Fruit fly (Drosophila melanogaster) whole organism, embryonic: ENCODE measurements around the gene Cpr30F.
A peak's percentile ranks its signal among the peaks of the same experiment; 100 is the strongest.

ENCODE experiments used
- Atf3 ChIP-seq: fragments of 200-800 bp; sonication (Bioruptor generic); optimal IDR thresholded peaks from 3 replicates; lab custom pipeline; 2016; ENCODE audit warnings: missing biosample characterization, missing genetic modification characterization
- CG11723 ChIP-seq: fragments of 200-800 bp; sonication (Bioruptor generic); optimal IDR thresholded peaks from 2 replicates; lab custom pipeline; 2017; ENCODE audit warnings: missing biosample characterization, mild to moderate bottlenecking, missing genetic modification characterization
- CG14014 ChIP-seq: fragments of 200-800 bp; sonication (Bioruptor generic); IDR thresholded peaks from 2 replicates; pipeline ENCODE4 v1.3.6; 2022; ENCODE audit warnings: missing biosample characterization, missing genetic modification characterization
- CG14710 ChIP-seq: fragments of 200-800 bp; sonication (Bioruptor generic); optimal IDR thresholded peaks from 3 replicates; lab custom pipeline; 2019; ENCODE audit warnings: missing biosample characterization, mild to moderate bottlenecking, missing genetic modification characterization, moderate library complexity
- CG17385 ChIP-seq: fragments of 200-800 bp; sonication (Bioruptor generic); optimal IDR thresholded peaks from 3 replicates; lab custom pipeline; 2018; ENCODE audit warnings: missing biosample characterization, mild to moderate bottlenecking, missing genetic modification characterization
- CG17912 ChIP-seq: fragments of 200-800 bp; sonication (Bioruptor generic); optimal IDR thresholded peaks from 2 replicates; lab custom pipeline; 2018; ENCODE audit warnings: missing biosample characterization, mild to moderate bottlenecking, missing genetic modification characterization
- CG1792 ChIP-seq: fragments of 200-800 bp; sonication (Bioruptor generic); optimal IDR thresholded peaks from 2 replicates; lab custom pipeline; 2016; ENCODE audit warnings: missing biosample characterization, missing genetic modification characterization
- CG18619 ChIP-seq: fragments of 200-800 bp; sonication (Bioruptor generic); optimal IDR thresholded peaks from 3 replicates; lab custom pipeline; 2017; ENCODE audit warnings: missing biosample characterization, mild to moderate bottlenecking, missing genetic modification characterization
- CG2678 ChIP-seq: fragments of 200-800 bp; sonication (Bioruptor generic); optimal IDR thresholded peaks from 3 replicates; lab custom pipeline; 2019; ENCODE audit warnings: missing biosample characterization, mild to moderate bottlenecking, missing genetic modification characterization, moderate library complexity
- CG31388 ChIP-seq: fragments of 200-800 bp; sonication (Bioruptor generic); optimal IDR thresholded peaks from 2 replicates; lab custom pipeline; 2016; ENCODE audit warnings: missing biosample characterization, missing genetic modification characterization
- CG31441 ChIP-seq: fragments of 200-800 bp; sonication (Bioruptor generic); IDR thresholded peaks from 2 replicates; pipeline ENCODE4 v1.3.6; 2022; ENCODE audit warnings: missing biosample characterization, missing genetic modification characterization
- CG32532 ChIP-seq: fragments of 200-800 bp; sonication (Bioruptor generic); IDR thresholded peaks from 2 replicates; pipeline ENCODE4 v1.3.6; 2022; ENCODE audit warnings: missing biosample characterization, missing genetic modification characterization
- CG34224 ChIP-seq: fragments of 200-800 bp; sonication (Bioruptor generic); IDR thresholded peaks from 3 replicates; pipeline ENCODE4 v1.3.6; 2022; ENCODE audit warnings: missing biosample characterization, missing genetic modification characterization; ENCODE audit not compliant: partially characterized antibody
- CG4617 ChIP-seq: fragments of 200-800 bp; sonication (Bioruptor generic); optimal IDR thresholded peaks from 3 replicates; lab custom pipeline; 2016; ENCODE audit warnings: missing biosample characterization, missing genetic modification characterization, borderline replicate concordance
- CG7357 ChIP-seq: fragments of 200-800 bp; sonication (Bioruptor generic); IDR thresholded peaks from 3 replicates; pipeline ENCODE4 v1.3.6; 2022; ENCODE audit warnings: missing biosample characterization, missing genetic modification characterization
- CG7372 ChIP-seq: fragments of 200-800 bp; sonication (Bioruptor generic); IDR thresholded peaks from 2 replicates; pipeline ENCODE4 v1.3.6; 2022; ENCODE audit warnings: missing biosample characterization, missing genetic modification characterization
- CG8478 ChIP-seq: fragments of >200 bp; optimal IDR thresholded peaks from 2 replicates; lab custom pipeline; 2018
- CG9437 ChIP-seq: fragments of 200-800 bp; sonication (Bioruptor generic); optimal IDR thresholded peaks from 2 replicates; lab custom pipeline; 2018; ENCODE audit warnings: missing biosample characterization, mild to moderate bottlenecking, missing genetic modification characterization
- CG9609 ChIP-seq: fragments of 200-800 bp; sonication (Bioruptor generic); optimal IDR thresholded peaks from 3 replicates; lab custom pipeline; 2016; ENCODE audit warnings: missing biosample characterization, missing genetic modification characterization
- CG9797 ChIP-seq: fragments of 200-800 bp; sonication (Bioruptor generic); optimal IDR thresholded peaks from 3 replicates; lab custom pipeline; 2018; ENCODE audit warnings: missing biosample characterization, mild to moderate bottlenecking, missing genetic modification characterization
- CG9876 ChIP-seq: fragments of 200-800 bp; sonication (Bioruptor generic); optimal IDR thresholded peaks from 2 replicates; lab custom pipeline; 2016; ENCODE audit warnings: missing biosample characterization, missing genetic modification characterization
- D19A ChIP-seq: fragments of 200-800 bp; optimal IDR thresholded peaks from 3 replicates; lab custom pipeline; 2019; ENCODE audit warnings: missing biosample characterization, mild to moderate bottlenecking, missing genetic modification characterization, moderate library complexity
- Dad ChIP-seq: fragments of 200-800 bp; sonication (Bioruptor generic); optimal IDR thresholded peaks from 3 replicates; lab custom pipeline; 2016; ENCODE audit warnings: missing biosample characterization, missing genetic modification characterization
- Doc3 ChIP-seq: fragments of 200-800 bp; sonication (Bioruptor generic); IDR thresholded peaks from 3 replicates; pipeline ENCODE4 v1.3.6; 2022; ENCODE audit warnings: missing biosample characterization, missing genetic modification characterization; ENCODE audit not compliant: partially characterized antibody
- Fer2 ChIP-seq: fragments of 200-800 bp; sonication (Bioruptor generic); optimal IDR thresholded peaks from 2 replicates; lab custom pipeline; 2018; ENCODE audit warnings: missing biosample characterization, mild to moderate bottlenecking, missing genetic modification characterization, moderate library complexity
- NK7.1 ChIP-seq: fragments of 200-800 bp; sonication (Bioruptor generic); optimal IDR thresholded peaks from 3 replicates; lab custom pipeline; 2016; ENCODE audit warnings: missing biosample characterization, missing genetic modification characterization
- Opbp ChIP-seq: fragments of 200-800 bp; sonication (Bioruptor generic); IDR thresholded peaks from 3 replicates; pipeline ENCODE4 v1.3.6; 2022; ENCODE audit warnings: missing biosample characterization, missing genetic modification characterization; ENCODE audit not compliant: partially characterized antibody
- Xbp1 ChIP-seq: fragments of 200-800 bp; sonication (Bioruptor generic); optimal IDR thresholded peaks from 3 replicates; lab custom pipeline; 2016; ENCODE audit warnings: missing biosample characterization, mild to moderate bottlenecking, missing genetic modification characterization
- abd-A ChIP-seq: fragments of 200-800 bp; sonication (Bioruptor generic); optimal IDR thresholded peaks from 3 replicates; lab custom pipeline; 2019; ENCODE audit warnings: missing biosample characterization, mild to moderate bottlenecking, missing genetic modification characterization, moderate library complexity
- ac ChIP-seq: fragments of 200-800 bp; sonication (Bioruptor generic); optimal IDR thresholded peaks from 3 replicates; lab custom pipeline; 2017; ENCODE audit warnings: missing biosample characterization, mild to moderate bottlenecking, missing genetic modification characterization
- ara ChIP-seq: fragments of 200-800 bp; sonication (Bioruptor generic); IDR thresholded peaks from 2 replicates; pipeline ENCODE4 v1.3.6; 2022; ENCODE audit warnings: missing biosample characterization, missing genetic modification characterization
- ato ChIP-seq: fragments of 200-800 bp; sonication (Bioruptor generic); IDR thresholded peaks from 2 replicates; pipeline ENCODE4 v1.3.6; 2022; ENCODE audit warnings: missing biosample characterization, missing genetic modification characterization; ENCODE audit not compliant: partially characterized antibody
- bab2 ChIP-seq: fragments of 200-800 bp; sonication (Bioruptor generic); optimal IDR thresholded peaks from 2 replicates; lab custom pipeline; 2016; ENCODE audit warnings: missing biosample characterization, missing genetic modification characterization
- btn ChIP-seq: fragments of 200-800 bp; sonication (Bioruptor generic); optimal IDR thresholded peaks from 2 replicates; lab custom pipeline; 2016; ENCODE audit warnings: missing biosample characterization, missing genetic modification characterization
- dysf ChIP-seq: fragments of 200-800 bp; sonication (Bioruptor generic); IDR thresholded peaks from 3 replicates; pipeline ENCODE4 v1.3.6; 2022; ENCODE audit warnings: missing biosample characterization, missing genetic modification characterization
- eyg ChIP-seq: fragments of 200-800 bp; sonication (Bioruptor generic); optimal IDR thresholded peaks from 3 replicates; lab custom pipeline; 2016; ENCODE audit warnings: missing biosample characterization, missing genetic modification characterization
- gsb-n ChIP-seq: fragments of 200-800 bp; sonication (Bioruptor generic); optimal IDR thresholded peaks from 3 replicates; lab custom pipeline; 2018; ENCODE audit warnings: missing biosample characterization, mild to moderate bottlenecking, missing genetic modification characterization
- hbn ChIP-seq: fragments of 200-800 bp; sonication (Bioruptor generic); IDR thresholded peaks from 2 replicates; pipeline ENCODE4 v1.3.6; 2022; ENCODE audit warnings: missing biosample characterization, missing genetic modification characterization; ENCODE audit not compliant: partially characterized antibody
- hkb ChIP-seq, 2 experiments: fragments of 200-800 bp in 1 of 2; fragments of >200 bp in 1 of 2; sonication (Bioruptor generic) in 1 of 2; IDR thresholded peaks in 1 of 2; optimal IDR thresholded peaks in 1 of 2; 2 replicates each; pipeline versions ENCODE4 v1.3.6 to Lab custom; 2017 to 2022; ENCODE audit warnings: missing biosample characterization in 1 of 2, missing genetic modification characterization in 1 of 2
- jing ChIP-seq: fragments of 200-800 bp; sonication (Bioruptor generic); optimal IDR thresholded peaks from 2 replicates; lab custom pipeline; 2018; ENCODE audit warnings: missing biosample characterization, mild to moderate bottlenecking, missing genetic modification characterization
- lola ChIP-seq, 3 experiments: fragments of >200 bp in 2 of 3; fragments of 200-800 bp in 1 of 3; sonication (Bioruptor generic) in 1 of 3; optimal IDR thresholded peaks; 2 replicates each; lab custom pipeline; 2017 to 2019; ENCODE audit warnings: missing biosample characterization in 3 of 3, missing genetic modification characterization in 3 of 3, mild to moderate bottlenecking in 1 of 3, moderate library complexity in 1 of 3
- pita ChIP-seq: fragments of 200-800 bp; sonication (Bioruptor generic); optimal IDR thresholded peaks from 2 replicates; lab custom pipeline; 2017; ENCODE audit warnings: missing biosample characterization, mild to moderate bottlenecking, missing genetic modification characterization
- salm ChIP-seq: fragments of 200-800 bp; sonication (Bioruptor generic); optimal IDR thresholded peaks from 2 replicates; lab custom pipeline; 2018; ENCODE audit warnings: missing biosample characterization, mild to moderate bottlenecking, missing genetic modification characterization
- schlank ChIP-seq: fragments of 200-800 bp; sonication (Bioruptor generic); optimal IDR thresholded peaks from 2 replicates; lab custom pipeline; 2018; ENCODE audit warnings: missing biosample characterization, mild to moderate bottlenecking, missing genetic modification characterization
- sens-2 ChIP-seq: fragments of 200-800 bp; sonication (Bioruptor generic); IDR thresholded peaks from 2 replicates; pipeline ENCODE4 v1.3.6; 2022; ENCODE audit warnings: missing biosample characterization, missing genetic modification characterization
- sob ChIP-seq: fragments of 200-800 bp; sonication (Bioruptor generic); IDR thresholded peaks from 2 replicates; pipeline ENCODE4 v1.3.6; 2022; ENCODE audit warnings: missing biosample characterization, missing genetic modification characterization
- sr ChIP-seq: fragments of 200-800 bp; sonication (Bioruptor generic); IDR thresholded peaks from 3 replicates; pipeline ENCODE4 v1.3.6; 2022; ENCODE audit warnings: missing biosample characterization, missing genetic modification characterization
- stwl ChIP-seq: fragments of 200-800 bp; sonication (Bioruptor generic); optimal IDR thresholded peaks from 3 replicates; lab custom pipeline; 2018; ENCODE audit warnings: missing biosample characterization, mild to moderate bottlenecking, missing genetic modification characterization, moderate library complexity
- sug ChIP-seq: fragments of 200-800 bp; optimal IDR thresholded peaks from 2 replicates; lab custom pipeline; 2019; ENCODE audit warnings: missing biosample characterization, mild to moderate bottlenecking, missing genetic modification characterization, moderate library complexity
- unc-4 ChIP-seq: fragments of 200-800 bp; sonication (Bioruptor generic); IDR thresholded peaks from 2 replicates; pipeline ENCODE4 v1.3.6; 2022; ENCODE audit warnings: missing biosample characterization, missing genetic modification characterization; ENCODE audit not compliant: partially characterized antibody
- vnd ChIP-seq: fragments of 200-800 bp; sonication (Bioruptor generic); IDR thresholded peaks from 3 replicates; pipeline ENCODE4 v1.3.6; 2022; ENCODE audit warnings: missing biosample characterization, missing genetic modification characterization; ENCODE audit not compliant: partially characterized antibody

Gene Cpr30F

DNA sequence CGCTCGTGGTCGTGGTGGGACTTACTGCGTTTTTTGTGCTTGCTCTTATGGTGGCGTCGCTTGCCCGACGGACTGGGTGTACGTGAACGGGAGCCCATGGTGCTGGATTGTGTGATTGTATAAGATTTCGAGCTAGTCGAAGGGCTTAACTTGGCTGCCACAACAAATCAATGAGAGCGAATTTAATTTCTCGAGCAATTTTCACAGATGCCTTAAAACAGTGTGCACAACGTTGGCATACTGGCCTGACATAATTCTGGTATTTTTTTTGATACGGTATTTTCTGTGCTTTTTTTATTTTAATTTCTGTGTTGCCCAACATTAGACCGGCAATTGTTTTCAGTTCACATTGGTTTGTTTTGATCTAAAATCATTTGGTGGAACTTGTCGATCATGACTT, 4.9 kb upstream of the Cpr30F start, which contains the start of gene Arglu1 (continued):
- TF ChIP-seq pita (no peak), CG7357 (GFP tag; lab: Robert Waterston, UW) (no peak), sens-2 (GFP tag; lab: Robert Waterston, UW) (no peak), CG7372 (GFP tag; lab: Robert Waterston, UW) (no peak), sug (no peak), CG11723 (GFP tag; lab: Kevin White, UChicago) (no peak), CG14014 (GFP tag; lab: Robert Waterston, UW) (no peak), CG14710 (tag; lab: Kevin White, UChicago) (no peak), hbn (no peak), sr (GFP tag; lab: Robert Waterston, UW) (no peak), hkb (optimal IDR thresholded peaks at IDR 0.05; lab: Kevin White, UChicago) (no peak), hkb (GFP tag; IDR thresholded peaks at IDR 0.05; lab: Robert Waterston, UW) (peak; percentile 28; the same call in 1 of the 2 replicates), ara (GFP tag; lab: Robert Waterston, UW) (no peak), NK7.1 (no peak), CG32532 (no peak), CG17912 (GFP tag; lab: Kevin White, UChicago) (no peak), abd-A (tag; lab: Kevin White, UChicago) (no peak), CG31388 (GFP tag; lab: Kevin White, UChicago) (no peak), CG4617 (peak; percentile 87), gsb-n (tag; lab: Kevin White, UChicago) (no peak), CG8478 (lab: Kevin White, UChicago) (no peak), Xbp1 (GFP tag; lab: Kevin White, UChicago) (no peak), stwl (tag; lab: Kevin White, UChicago) (peak; percentile 52), CG34224 (GFP tag; lab: Robert Waterston, UW) (no peak), Doc3 (GFP tag; lab: Robert Waterston, UW) (no peak), unc-4 (no peak), Atf3 (no peak), CG9876 (GFP tag; lab: Kevin White, UChicago) (no peak), CG9437 (GFP tag; lab: Kevin White, UChicago) (no peak), dysf (GFP tag; lab: Robert Waterston, UW) (no peak), ato (GFP tag; lab: Robert Waterston, UW) (no peak), Dad (peak; percentile 5), Fer2 (tag; lab: Kevin White, UChicago) (no peak), bab2 (no peak), schlank (tag; lab: Kevin White, UChicago) (no peak), CG9797 (GFP tag; lab: Kevin White, UChicago) (peak; percentile 66), btn (GFP tag; lab: Kevin White, UChicago) (no peak), eyg (GFP tag; lab: Kevin White, UChicago) (peak; percentile 25), jing (GFP tag; lab: Kevin White, UChicago) (no peak), CG2678 (tag; lab: Kevin White, UChicago) (no peak), Opbp (no peak), D19A (tag; lab: Kevin White, UChicago) (no peak), CG17385 (GFP tag; lab: Kevin White, UChicago) (no peak), ac (GFP tag; lab: Kevin White, UChicago) (no peak), lola (GFP tag; optimal IDR thresholded peaks at IDR 0.05; lab: Kevin White, UChicago) (no peak), CG31441 (no peak), CG9609 (GFP tag; lab: Kevin White, UChicago) (no peak), CG1792 (no peak), salm (tag; lab: Kevin White, UChicago) (no peak), CG18619 (GFP tag; lab: Kevin White, UChicago) (no peak), vnd (GFP tag; lab: Robert Waterston, UW) (no peak), sob (GFP tag; lab: Robert Waterston, UW) (peak; percentile 57; the same call in 1 of the 2 replicates)
